Worm (Caenorhabditis elegans) whole organism, early embryonic: ENCODE measurements around the gene col-113.

Experiments
- B0310.2 ChIP-seq: sonication (generic microtip); optimal IDR thresholded peaks from 2 replicates; lab custom pipeline; 2016; ENCODE audit warnings: mild to moderate bottlenecking, missing genetic modification characterization, missing compliant biosample characterization
- F13C5.2 ChIP-seq: sonication (generic microtip); optimal IDR thresholded peaks from 2 replicates; lab custom pipeline; 2017; ENCODE audit warnings: mild to moderate bottlenecking, missing genetic modification characterization, inconsistent platforms, missing compliant biosample characterization
- aly-1 ChIP-seq: sonication (generic microtip); optimal IDR thresholded peaks from 2 replicates; lab custom pipeline; 2016; ENCODE audit warnings: missing genetic modification characterization, missing compliant biosample characterization
- ama-1 ChIP-seq: fragments of 150-350 bp; optimal IDR thresholded peaks from 2 replicates; lab custom pipeline; 2014
- ceh-13 ChIP-seq: fragments of 200-800 bp; sonication (Bioruptor generic); optimal IDR thresholded peaks from 2 replicates; lab custom pipeline; 2018; ENCODE audit warnings: mild to moderate bottlenecking, missing genetic modification characterization, missing compliant biosample characterization
- ceh-36 ChIP-seq: sonication (generic microtip); optimal IDR thresholded peaks from 2 replicates; lab custom pipeline; 2016; ENCODE audit warnings: missing genetic modification characterization, inconsistent platforms, missing compliant biosample characterization
- hmbx-1 ChIP-seq: sonication (generic microtip); optimal IDR thresholded peaks from 2 replicates; lab custom pipeline; 2016; ENCODE audit warnings: mild to moderate bottlenecking, missing genetic modification characterization, missing compliant biosample characterization
- hnd-1 ChIP-seq: sonication (generic microtip); optimal IDR thresholded peaks from 2 replicates; lab custom pipeline; 2016; ENCODE audit warnings: missing genetic modification characterization, missing compliant biosample characterization
- scrt-1 ChIP-seq: fragments of 200-800 bp; sonication (Bioruptor generic); IDR thresholded peaks from 2 replicates; pipeline ENCODE4 v1.3.6; 2022; ENCODE audit warnings: missing genetic modification characterization, missing compliant biosample characterization
- tbx-11 ChIP-seq: fragments of 200-800 bp; sonication (Bioruptor generic); IDR thresholded peaks from 2 replicates; pipeline ENCODE4 v1.3.6; 2022; ENCODE audit warnings: missing genetic modification characterization, missing compliant biosample characterization

ce11 chrIV:7186756-7187155, 34.4 kb upstream of the col-113 start, which contains the start of gene str-249:
- no peak for TF ChIP-seq scrt-1 (GFP tag; lab: Robert Waterston, UW)
- TF ChIP-seq ceh-36 (tag; lab: Kevin White, UChicago) = no peak
- TF ChIP-seq ceh-13 (GFP tag; lab: Kevin White, UChicago) = no peak
- TF ChIP-seq tbx-11 (GFP tag; lab: Robert Waterston, UW) = no peak
- no peak for TF ChIP-seq aly-1 (tag; lab: Kevin White, UChicago)
- TF ChIP-seq ama-1 = no peak
- no peak for TF ChIP-seq hmbx-1 (tag; lab: Kevin White, UChicago)
- TF ChIP-seq hnd-1 (tag; lab: Kevin White, UChicago) = no peak
- no peak for TF ChIP-seq F13C5.2
- no peak for TF ChIP-seq B0310.2
